Worm (Caenorhabditis elegans) whole organism, late embryonic: ENCODE results near the gene C09G9.1.

Experiments used
- F13H6.1 ChIP-seq: sonication (generic microtip); optimal IDR thresholded peaks from 2 replicates; lab custom pipeline; 2016; ENCODE audit warnings: missing genetic modification characterization, missing compliant biosample characterization
- ceh-2 ChIP-seq: sonication (generic microtip); optimal IDR thresholded peaks from 2 replicates; lab custom pipeline; 2016; ENCODE audit warnings: missing genotype, missing genetic modification characterization, missing compliant biosample characterization
- hlh-30 ChIP-seq: sonication (generic microtip); optimal IDR thresholded peaks from 2 replicates; lab custom pipeline; 2017; ENCODE audit warnings: antibody characterized with exemption, missing genetic modification characterization, missing compliant biosample characterization; ENCODE audit not compliant: insufficient read depth
- npax-4 ChIP-seq: sonication (generic microtip); optimal IDR thresholded peaks from 2 replicates; lab custom pipeline; 2016; ENCODE audit warnings: missing genetic modification characterization, missing compliant biosample characterization
- pag-3 ChIP-seq: sonication (generic microtip); optimal IDR thresholded peaks from 2 replicates; lab custom pipeline; 2016; ENCODE audit warnings: missing compliant biosample characterization, missing genetic modification characterization, borderline replicate concordance
- pax-1 ChIP-seq: fragments of 150-350 bp; optimal IDR thresholded peaks from 2 replicates; lab custom pipeline; 2014; ENCODE audit warnings: missing biosample characterization, missing genetic modification characterization
- pqm-1 ChIP-seq: sonication (generic microtip); optimal IDR thresholded peaks from 2 replicates; lab custom pipeline; 2016; ENCODE audit warnings: missing genetic modification characterization, missing compliant biosample characterization
- unc-55 ChIP-seq: sonication (generic microtip); optimal IDR thresholded peaks from 2 replicates; lab custom pipeline; 2017; ENCODE audit warnings: missing biosample characterization, missing genetic modification reagents, missing genetic modification characterization
- ztf-16 ChIP-seq: sonication (generic microtip); optimal IDR thresholded peaks from 2 replicates; lab custom pipeline; 2017; ENCODE audit warnings: missing genetic modification characterization, missing compliant biosample characterization

- TF ChIP-seq pag-3 = no peak
- TF ChIP-seq unc-55 = no peak
- no peak for TF ChIP-seq F13H6.1
- no peak for TF ChIP-seq pqm-1
- no peak for TF ChIP-seq npax-4 (tag; lab: Kevin White, UChicago)
- TF ChIP-seq pax-1 (tag; lab: Kevin White, UChicago) = no peak
- TF ChIP-seq ztf-16 (tag; lab: Kevin White, UChicago) = no peak
- no peak for TF ChIP-seq ceh-2 (tag; lab: Kevin White, UChicago)
- TF ChIP-seq hlh-30 (tag; lab: Kevin White, UChicago) = no peak
These were observed 39.2 kb downstream of the C09G9.1 start for ce11 chrIV:8825997-8826605.
